Fruit fly (Drosophila melanogaster) whole organism, embryonic: ENCODE data around the gene CG3337.

Experiments
- Adf1 ChIP-seq: fragments of 200-800 bp; sonication (Bioruptor generic); IDR thresholded peaks from 2 replicates; pipeline ENCODE4 v1.3.6; 2022; ENCODE audit warnings: missing biosample characterization, missing genetic modification characterization
- Aef1 ChIP-seq: fragments of 200-800 bp; sonication (Bioruptor generic); IDR thresholded peaks from 3 replicates; pipeline ENCODE4 v1.3.6; 2022; ENCODE audit warnings: missing biosample characterization, missing genetic modification characterization
- Bgb ChIP-seq: fragments of 200-800 bp; sonication (Bioruptor generic); IDR thresholded peaks from 2 replicates; pipeline ENCODE4 v1.3.6; 2022; ENCODE audit warnings: missing biosample characterization, missing genetic modification characterization; ENCODE audit not compliant: partially characterized antibody
- CG10274 ChIP-seq: fragments of 200-800 bp; sonication (Bioruptor generic); optimal IDR thresholded peaks from 3 replicates; lab custom pipeline; 2017; ENCODE audit warnings: missing biosample characterization, mild to moderate bottlenecking, missing genetic modification characterization
- CG10366 ChIP-seq: fragments of 200-800 bp; sonication (Bioruptor generic); IDR thresholded peaks from 2 replicates; pipeline ENCODE4 v1.3.6; 2022; ENCODE audit warnings: missing biosample characterization, missing genetic modification characterization
- CG1233 ChIP-seq: fragments of 200-800 bp; sonication (Bioruptor generic); optimal IDR thresholded peaks from 4 replicates; lab custom pipeline; 2018; ENCODE audit warnings: missing biosample characterization, mild to moderate bottlenecking, missing genetic modification characterization
- CG14050 ChIP-seq: fragments of 200-800 bp; sonication (Bioruptor generic); IDR thresholded peaks from 3 replicates; pipeline ENCODE4 v1.3.6; 2022; ENCODE audit warnings: missing biosample characterization, missing genetic modification characterization
- CG14667 ChIP-seq: fragments of 200-800 bp; sonication (Bioruptor generic); IDR thresholded peaks from 2 replicates; pipeline ENCODE4 v1.3.6; 2022; ENCODE audit warnings: missing biosample characterization, missing genetic modification characterization
- CG16779 ChIP-seq: fragments of 200-800 bp; sonication (Bioruptor generic); IDR thresholded peaks from 2 replicates; pipeline ENCODE4 v1.3.6; 2022; ENCODE audit warnings: missing biosample characterization, missing genetic modification characterization
- CG16815 ChIP-seq: fragments of 200-800 bp; sonication (Bioruptor generic); optimal IDR thresholded peaks from 3 replicates; lab custom pipeline; 2017; ENCODE audit warnings: missing biosample characterization, mild to moderate bottlenecking, missing genetic modification characterization
- CG17385 ChIP-seq: fragments of 200-800 bp; sonication (Bioruptor generic); optimal IDR thresholded peaks from 3 replicates; lab custom pipeline; 2018; ENCODE audit warnings: missing biosample characterization, mild to moderate bottlenecking, missing genetic modification characterization
- CG17912 ChIP-seq: fragments of 200-800 bp; sonication (Bioruptor generic); optimal IDR thresholded peaks from 2 replicates; lab custom pipeline; 2018; ENCODE audit warnings: missing biosample characterization, mild to moderate bottlenecking, missing genetic modification characterization
- CG18011 ChIP-seq: fragments of 200-800 bp; sonication (Bioruptor generic); optimal IDR thresholded peaks from 2 replicates; lab custom pipeline; 2017; ENCODE audit warnings: missing biosample characterization, missing genetic modification characterization, mild to moderate bottlenecking, moderate library complexity, missing genotype
- CG18476 ChIP-seq: fragments of 200-800 bp; sonication (Bioruptor generic); optimal IDR thresholded peaks from 2 replicates; lab custom pipeline; 2016; ENCODE audit warnings: missing biosample characterization, mild to moderate bottlenecking, missing genetic modification characterization
- CG2129 ChIP-seq: fragments of 200-800 bp; sonication (Bioruptor generic); IDR thresholded peaks from 2 replicates; pipeline ENCODE4 v1.3.6; 2022; ENCODE audit warnings: missing biosample characterization, missing genetic modification characterization; ENCODE audit not compliant: partially characterized antibody
- CG7372 ChIP-seq: fragments of 200-800 bp; sonication (Bioruptor generic); IDR thresholded peaks from 2 replicates; pipeline ENCODE4 v1.3.6; 2022; ENCODE audit warnings: missing biosample characterization, missing genetic modification characterization
- CG7786 ChIP-seq: fragments of 200-800 bp; sonication (Bioruptor generic); optimal IDR thresholded peaks from 2 replicates; lab custom pipeline; 2016; ENCODE audit warnings: missing biosample characterization, missing genetic modification characterization
- CG8290 ChIP-seq, 3 experiments: fragments of 200-800 bp; sonication (Bioruptor generic); optimal IDR thresholded peaks; 2 replicates each; lab custom pipeline; 2016 to 2019; ENCODE audit warnings: missing biosample characterization in 3 of 3, missing genetic modification characterization in 3 of 3, mild to moderate bottlenecking in 2 of 3, moderate library complexity in 1 of 3
- CG8388 ChIP-seq: fragments of 200-800 bp; sonication (Bioruptor generic); optimal IDR thresholded peaks from 2 replicates; lab custom pipeline; 2019; ENCODE audit warnings: missing biosample characterization, mild to moderate bottlenecking, missing genetic modification characterization, moderate library complexity
- CG8944 ChIP-seq: fragments of 200-800 bp; sonication (Bioruptor generic); optimal IDR thresholded peaks from 3 replicates; lab custom pipeline; 2016; ENCODE audit warnings: missing biosample characterization, missing genetic modification characterization
- Dek ChIP-seq: fragments of 200-800 bp; sonication (Bioruptor generic); optimal IDR thresholded peaks from 3 replicates; lab custom pipeline; 2019; ENCODE audit warnings: missing biosample characterization, mild to moderate bottlenecking, missing genetic modification characterization, moderate library complexity
- Dp ChIP-seq: fragments of 200-800 bp; sonication (Bioruptor generic); optimal IDR thresholded peaks from 2 replicates; lab custom pipeline; 2018; ENCODE audit warnings: missing biosample characterization, mild to moderate bottlenecking, missing genetic modification characterization, moderate library complexity
- Dref ChIP-seq: fragments of 200-800 bp; sonication (Bioruptor generic); IDR thresholded peaks from 2 replicates; pipeline ENCODE4 v1.3.6; 2022; ENCODE audit warnings: missing biosample characterization, missing genetic modification characterization
- Hand ChIP-seq: fragments of 200-800 bp; sonication (Bioruptor generic); optimal IDR thresholded peaks from 2 replicates; lab custom pipeline; 2017; ENCODE audit warnings: mild to moderate bottlenecking, missing biosample characterization, missing genetic modification reagents, missing genetic modification characterization
- Hmr ChIP-seq: fragments of 200-800 bp; sonication (Bioruptor generic); optimal IDR thresholded peaks from 3 replicates; lab custom pipeline; 2017; ENCODE audit warnings: mild to moderate bottlenecking, missing biosample characterization, missing genetic modification reagents, missing genetic modification characterization
- MBD-R2 ChIP-seq: fragments of 200-800 bp; sonication (Bioruptor generic); IDR thresholded peaks from 2 replicates; pipeline ENCODE4 v1.3.6; 2022; ENCODE audit warnings: missing biosample characterization, missing genetic modification characterization
- NC2α ChIP-seq: fragments of 200-800 bp; sonication (Bioruptor generic); optimal IDR thresholded peaks from 2 replicates; lab custom pipeline; 2016; ENCODE audit warnings: missing biosample characterization, missing genetic modification characterization
- Oaz ChIP-seq: fragments of 200-800 bp; sonication (Bioruptor generic); IDR thresholded peaks from 2 replicates; pipeline ENCODE4 v1.3.6; 2022; ENCODE audit warnings: missing biosample characterization, missing genetic modification characterization
- PHDP ChIP-seq: fragments of 200-800 bp; sonication (Bioruptor generic); optimal IDR thresholded peaks from 3 replicates; lab custom pipeline; 2018; ENCODE audit warnings: missing biosample characterization, mild to moderate bottlenecking, missing genetic modification characterization, moderate library complexity
- Sox102F ChIP-seq: fragments of 200-800 bp; sonication (Bioruptor generic); optimal IDR thresholded peaks from 2 replicates; lab custom pipeline; 2018; ENCODE audit warnings: missing biosample characterization, mild to moderate bottlenecking, missing genetic modification characterization, moderate library complexity
- Trl ChIP-seq, 3 experiments: fragments of >200 bp in 2 of 3; fragments of 200-800 bp in 1 of 3; sonication (Bioruptor generic) in 1 of 3; optimal IDR thresholded peaks; 2 replicates in 1 of 3; 3 replicates in 2 of 3; lab custom pipeline; 2016 to 2017; ENCODE audit warnings: missing biosample characterization in 1 of 3, missing genetic modification characterization in 1 of 3
- YL-1 ChIP-seq: fragments of 200-800 bp; sonication (Bioruptor generic); optimal IDR thresholded peaks from 3 replicates; lab custom pipeline; 2017; ENCODE audit warnings: missing biosample characterization, mild to moderate bottlenecking, missing genetic modification characterization
- ap ChIP-seq: fragments of 200-800 bp; sonication (Bioruptor generic); IDR thresholded peaks from 2 replicates; pipeline ENCODE4 v1.3.6; 2022; ENCODE audit warnings: missing biosample characterization, missing genetic modification characterization
- br ChIP-seq: fragments of >200 bp; optimal IDR thresholded peaks from 2 replicates; lab custom pipeline; 2017
- cg ChIP-seq: fragments of 200-800 bp; sonication (Bioruptor generic); optimal IDR thresholded peaks from 3 replicates; lab custom pipeline; 2019; ENCODE audit warnings: missing biosample characterization, mild to moderate bottlenecking, missing genetic modification characterization, moderate library complexity
- ems ChIP-seq: fragments of 200-800 bp; sonication (Bioruptor generic); optimal IDR thresholded peaks from 3 replicates; lab custom pipeline; 2016; ENCODE audit warnings: missing biosample characterization, missing genetic modification characterization
- exex ChIP-seq: fragments of 200-800 bp; sonication (Bioruptor generic); optimal IDR thresholded peaks from 4 replicates; lab custom pipeline; 2018; ENCODE audit warnings: missing biosample characterization, mild to moderate bottlenecking, missing genetic modification characterization, moderate library complexity
- fru ChIP-seq: fragments of >200 bp; optimal IDR thresholded peaks from 2 replicates; lab custom pipeline; 2017
- jigr1 ChIP-seq: fragments of 200-800 bp; sonication (Bioruptor generic); IDR thresholded peaks from 3 replicates; pipeline ENCODE4 v1.3.6; 2022; ENCODE audit warnings: missing biosample characterization, missing genetic modification characterization
- knrl ChIP-seq: fragments of 200-800 bp; sonication (Bioruptor generic); IDR thresholded peaks from 3 replicates; pipeline ENCODE4 v1.3.6; 2022; ENCODE audit warnings: missing biosample characterization, missing genetic modification characterization; ENCODE audit not compliant: partially characterized antibody
- lilli ChIP-seq: fragments of 200-800 bp; sonication (Bioruptor generic); optimal IDR thresholded peaks from 3 replicates; lab custom pipeline; 2016; ENCODE audit warnings: missing biosample characterization, missing genetic modification characterization
- mirr ChIP-seq: fragments of 200-800 bp; sonication (Bioruptor generic); optimal IDR thresholded peaks from 3 replicates; lab custom pipeline; 2018; ENCODE audit warnings: missing biosample characterization, mild to moderate bottlenecking, missing genetic modification characterization
- mld ChIP-seq: fragments of 200-800 bp; sonication (Bioruptor generic); IDR thresholded peaks from 3 replicates; pipeline ENCODE4 v1.3.6; 2022; ENCODE audit warnings: missing biosample characterization, missing genetic modification characterization; ENCODE audit not compliant: partially characterized antibody
- pfk ChIP-seq: fragments of 200-800 bp; sonication (Bioruptor generic); optimal IDR thresholded peaks from 2 replicates; lab custom pipeline; 2018; ENCODE audit warnings: missing biosample characterization, mild to moderate bottlenecking, missing genetic modification characterization, moderate library complexity
- ro ChIP-seq: fragments of 200-800 bp; sonication (Bioruptor generic); IDR thresholded peaks from 2 replicates; pipeline ENCODE4 v1.3.6; 2022; ENCODE audit warnings: missing biosample characterization, missing genetic modification characterization
- run ChIP-seq: fragments of 200-800 bp; sonication (Bioruptor generic); optimal IDR thresholded peaks from 3 replicates; lab custom pipeline; 2018; ENCODE audit warnings: missing biosample characterization, mild to moderate bottlenecking, missing genetic modification characterization
- sob ChIP-seq: fragments of 200-800 bp; sonication (Bioruptor generic); IDR thresholded peaks from 2 replicates; pipeline ENCODE4 v1.3.6; 2022; ENCODE audit warnings: missing biosample characterization, missing genetic modification characterization
- twi ChIP-seq: fragments of 200-800 bp; optimal IDR thresholded peaks from 2 replicates; lab custom pipeline; 2019; ENCODE audit warnings: missing biosample characterization, mild to moderate bottlenecking, missing genetic modification characterization, moderate library complexity
- tx ChIP-seq: fragments of 200-800 bp; sonication (Bioruptor generic); optimal IDR thresholded peaks from 2 replicates; lab custom pipeline; 2016; ENCODE audit warnings: missing biosample characterization, missing genetic modification characterization

CG3337 gene

DNA sequence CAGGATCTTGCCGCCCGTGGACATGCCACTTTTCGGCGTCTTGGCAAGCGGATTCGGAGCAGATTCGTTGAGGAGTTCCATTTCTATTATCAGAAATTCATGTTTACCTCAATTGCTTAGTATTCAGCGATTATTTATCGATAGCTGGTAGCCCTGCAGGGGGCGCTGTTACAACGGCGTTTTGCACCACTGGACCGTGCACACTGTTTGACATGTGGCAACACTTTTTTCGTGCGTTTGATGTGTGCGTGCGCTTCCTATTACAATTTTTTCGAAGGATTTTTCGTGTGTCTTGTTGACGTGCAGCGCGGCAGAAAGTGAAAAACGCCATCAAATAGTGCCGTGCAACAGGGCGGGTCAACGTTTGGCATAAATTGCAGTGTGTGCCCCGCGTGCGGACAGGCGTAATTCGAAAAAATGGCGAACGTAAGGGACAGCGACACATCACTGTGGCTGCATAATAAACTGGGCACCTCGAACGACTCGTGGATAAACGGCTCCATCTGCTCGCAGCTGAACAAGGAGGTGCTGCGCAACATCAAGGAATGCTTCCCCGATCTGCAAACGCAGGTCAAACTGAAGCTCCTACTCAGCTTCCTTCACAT, at the start of gene CG3337, which contains the start of gene Nelf-A (continued):
- TF ChIP-seq mld (GFP tag; lab: Robert Waterston, UW) (peak; percentile 72; the same call in 1 of the 3 replicates), tx (GFP tag; lab: Kevin White, UChicago) (peak; percentile 58), Hand (GFP tag; lab: Kevin White, UChicago) (no peak), Dp (GFP tag; lab: Kevin White, UChicago) (peak; percentile 59), CG18476 (peak; percentile 29), br (lab: Kevin White, UChicago) (no peak), Aef1 (GFP tag; lab: Robert Waterston, UW) (peak; percentile 56; the same call in 2 of the 3 replicates), fru (lab: Kevin White, UChicago) (no peak), MBD-R2 (GFP tag; lab: Robert Waterston, UW) (peak; percentile 98), cg (GFP tag; lab: Kevin White, UChicago) (peak; percentile 63), CG8290 (GFP tag; optimal IDR thresholded peaks at IDR 0.05; lab: Kevin White, UChicago) (peak; percentile 67), CG8290 (tag; optimal IDR thresholded peaks at IDR 0.05; lab: Kevin White, UChicago) (peak; percentile 4 to 92), CG10274 (GFP tag; lab: Kevin White, UChicago) (no peak), Dref (GFP tag; lab: Robert Waterston, UW) (peak; percentile 98), mirr (peak; percentile 81), CG8944 (GFP tag; lab: Kevin White, UChicago) (peak; percentile 80), run (no peak), Bgb (GFP tag; lab: Robert Waterston, UW) (peak; percentile 94), CG2129 (GFP tag; lab: Robert Waterston, UW) (no peak), CG16815 (GFP tag; lab: Kevin White, UChicago) (peak; percentile 55), CG1233 (GFP tag; lab: Kevin White, UChicago) (peak; percentile 8), lilli (GFP tag; lab: Kevin White, UChicago) (peak; percentile 86), exex (no peak), Adf1 (GFP tag; lab: Robert Waterston, UW) (peak; percentile 50), jigr1 (GFP tag; lab: Robert Waterston, UW) (no peak), YL-1 (peak; percentile 97), ap (GFP tag; lab: Robert Waterston, UW) (no peak), ro (no peak), Sox102F (GFP tag; lab: Kevin White, UChicago) (no peak), Dek (tag; lab: Kevin White, UChicago) (no peak), pfk (GFP tag; lab: Kevin White, UChicago) (peak; percentile 27), NC2α (GFP tag; lab: Kevin White, UChicago) (peak; percentile 53), CG7372 (GFP tag; lab: Robert Waterston, UW) (0 out of 2 replicates have a peak, but pooled peaks have one; percentile 48), Trl (optimal IDR thresholded peaks at IDR 0.05; lab: Kevin White, UChicago) (no peak), Trl (GFP tag; optimal IDR thresholded peaks at IDR 0.05; lab: Kevin White, UChicago) (peak; percentile 67), CG17912 (GFP tag; lab: Kevin White, UChicago) (peak; percentile 71), Hmr (GFP tag; lab: Kevin White, UChicago) (no peak), CG17385 (peak; percentile 2), Oaz (GFP tag; lab: Robert Waterston, UW) (no peak), CG7786 (GFP tag; lab: Kevin White, UChicago) (peak; percentile 83), knrl (GFP tag; lab: Robert Waterston, UW) (peak; percentile 83), CG14050 (GFP tag; lab: Robert Waterston, UW) (peak; percentile 34; the same call in 1 of the 3 replicates), CG14667 (GFP tag; lab: Robert Waterston, UW) (peak; percentile 30; the same call in 1 of the 2 replicates), twi (tag; lab: Kevin White, UChicago) (peak; percentile 36), sob (peak; percentile 88), CG16779 (GFP tag; lab: Robert Waterston, UW) (peak; percentile 76), CG8388 (no peak), CG18011 (GFP tag; lab: Kevin White, UChicago) (peak; percentile 27), PHDP (peak; percentile 35), CG10366 (GFP tag; lab: Robert Waterston, UW) (peak; percentile 55), ems (GFP tag; lab: Kevin White, UChicago) (peak; percentile 64)
